Fruit fly (Drosophila melanogaster) whole organism, prepupa: ENCODE measurements around the gene Kul.

Experiments
- Blimp-1 ChIP-seq: fragments of 200-800 bp; sonication (Bioruptor generic); optimal IDR thresholded peaks from 3 replicates; lab custom pipeline; 2017; ENCODE audit warnings: missing biosample characterization, missing genetic modification characterization, mild to moderate bottlenecking, moderate library complexity, missing genetic modification reagents
- CG11294 ChIP-seq: fragments of 200-800 bp; sonication (Bioruptor generic); IDR thresholded peaks from 2 replicates; pipeline ENCODE4 v1.3.6; 2022; ENCODE audit warnings: missing biosample characterization, missing genetic modification characterization
- CG1621 ChIP-seq: fragments of 200-800 bp; sonication (Bioruptor generic); optimal IDR thresholded peaks from 3 replicates; lab custom pipeline; 2018; ENCODE audit warnings: missing biosample characterization, mild to moderate bottlenecking, missing genetic modification characterization
- CG8119 ChIP-seq: fragments of 200-800 bp; sonication (Bioruptor generic); IDR thresholded peaks from 3 replicates; pipeline ENCODE4 v1.3.6; 2022; ENCODE audit warnings: missing biosample characterization, missing genetic modification characterization
- Hr39 ChIP-seq: fragments of 200-800 bp; sonication (Bioruptor generic); optimal IDR thresholded peaks from 2 replicates; lab custom pipeline; 2016; ENCODE audit warnings: missing biosample characterization, missing genetic modification characterization
- Sox102F ChIP-seq: fragments of 200-800 bp; sonication (Bioruptor generic); optimal IDR thresholded peaks from 2 replicates; lab custom pipeline; 2016; ENCODE audit warnings: missing biosample characterization, mild to moderate bottlenecking, missing genetic modification characterization
- Sox15 ChIP-seq: fragments of 200-800 bp; sonication (Bioruptor generic); optimal IDR thresholded peaks from 3 replicates; lab custom pipeline; 2016; ENCODE audit warnings: missing biosample characterization, missing genetic modification characterization
- dac ChIP-seq: fragments of 200-800 bp; sonication (Bioruptor generic); optimal IDR thresholded peaks from 2 replicates; lab custom pipeline; 2017; ENCODE audit warnings: missing biosample characterization, mild to moderate bottlenecking, missing genetic modification characterization
- svp ChIP-seq: fragments of 200-800 bp; sonication (Bioruptor generic); peaks from one replicate; lab custom pipeline; 2016; ENCODE audit warnings: missing biosample characterization, missing genetic modification characterization

DNA sequence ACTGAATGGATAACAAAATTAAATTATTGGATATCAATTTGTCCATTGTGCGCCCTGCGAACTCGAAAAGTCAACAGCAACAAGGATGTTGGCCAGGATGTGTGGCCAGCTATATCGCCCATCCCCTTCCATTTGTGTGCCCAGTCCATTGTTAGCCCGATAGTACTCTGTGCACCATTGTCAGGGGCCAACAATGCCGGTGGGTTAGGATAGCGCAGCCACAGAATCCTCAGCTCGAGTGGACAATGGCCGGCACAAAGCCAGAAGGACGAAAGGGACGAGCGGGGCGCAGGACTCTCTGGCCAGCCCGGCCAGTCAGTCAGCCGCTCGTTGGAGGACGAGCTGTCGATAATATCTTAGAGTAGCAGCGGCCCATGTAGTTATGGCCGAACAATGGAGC is 27.8 kb upstream of the Kul start:
- TF ChIP-seq CG11294 (GFP tag; lab: Robert Waterston, UW) (no peak), Sox102F (GFP tag; lab: Kevin White, UChicago) (no peak), CG8119 (GFP tag; lab: Robert Waterston, UW) (no peak), CG1621 (tag; lab: Kevin White, UChicago) (no peak), Blimp-1 (no peak), dac (GFP tag; lab: Kevin White, UChicago) (no peak), Sox15 (GFP tag; lab: Kevin White, UChicago) (no peak), Hr39 (GFP tag; lab: Kevin White, UChicago) (no peak), svp (GFP tag; lab: Kevin White, UChicago) (no peak)
